Worm (Caenorhabditis elegans) whole organism, mixed stage, embryonic: ENCODE results near the gene ilys-5.

Experiments used
- ceh-43 ChIP-seq: fragments of 200-800 bp; sonication (Bioruptor generic); optimal IDR thresholded peaks from 2 replicates; lab custom pipeline; 2018; ENCODE audit warnings: mild to moderate bottlenecking, missing genetic modification characterization, moderate library complexity, missing compliant biosample characterization
- lsy-2 ChIP-seq: fragments of 150-350 bp; optimal IDR thresholded peaks from 2 replicates; lab custom pipeline; 2014; ENCODE audit warnings: missing biosample characterization, missing genetic modification characterization
- mep-1 ChIP-seq: fragments of 150-350 bp; optimal IDR thresholded peaks from 2 replicates; lab custom pipeline; 2017; ENCODE audit warnings: missing biosample characterization, missing genetic modification reagents, missing genetic modification characterization, inconsistent platforms
- mls-2 ChIP-seq: sonication (generic microtip); optimal IDR thresholded peaks from 2 replicates; lab custom pipeline; 2016; ENCODE audit warnings: mild to moderate bottlenecking, missing genetic modification characterization, moderate library complexity, missing compliant biosample characterization
- snpc-4 ChIP-seq: fragments of 150-350 bp; optimal IDR thresholded peaks from 2 replicates; lab custom pipeline; 2014; ENCODE audit warnings: missing biosample characterization, missing genetic modification characterization
- unc-120 ChIP-seq: sonication (generic microtip); optimal IDR thresholded peaks from 2 replicates; lab custom pipeline; 2017; ENCODE audit warnings: missing genetic modification characterization, missing compliant biosample characterization; ENCODE audit not compliant: poor library complexity, severe bottlenecking
- unc-39 ChIP-seq: fragments of 150-350 bp; optimal IDR thresholded peaks from 2 replicates; lab custom pipeline; 2014; ENCODE audit warnings: missing biosample characterization, missing genetic modification characterization
- unc-62 ChIP-seq: fragments of 150-350 bp; optimal IDR thresholded peaks from 2 replicates; lab custom pipeline; 2014; ENCODE audit warnings: missing biosample characterization, missing genetic modification reagents, missing genetic modification characterization

ce11 chrX:6531896-6532295 is 4.7 kb downstream of the ilys-5 start:
- TF ChIP-seq snpc-4 = no peak
- TF ChIP-seq ceh-43 (GFP tag; lab: Kevin White, UChicago) = no peak
- TF ChIP-seq unc-39 (tag; lab: Kevin White, UChicago) = no peak
- no peak for TF ChIP-seq mep-1 (tag; lab: Kevin White, UChicago)
- no peak for TF ChIP-seq mls-2
- TF ChIP-seq unc-120 (tag; lab: Kevin White, UChicago) = no peak
- no peak for TF ChIP-seq lsy-2 (tag; lab: Kevin White, UChicago)
- TF ChIP-seq unc-62 (GFP tag; lab: Kevin White, UChicago) = no peak
